Fruit fly (Drosophila melanogaster): ENCODE measurements around the gene ogre.

The ogre gene

dm6 chrX:6973340-6973739, 17.8 kb downstream of the ogre start, which contains the start of gene CG3040 (continued):
- TF ChIP-seq ase (GFP tag; IDR thresholded peaks at IDR 0.05), result no peak
- TF ChIP-seq wek (GFP tag; optimal IDR thresholded peaks at IDR 0.05), result no peak
- TF ChIP-seq CG15479 (GFP tag; optimal IDR thresholded peaks at IDR 0.05), result no peak
- no peak for TF ChIP-seq luna (GFP tag; optimal IDR thresholded peaks at IDR 0.05)
- TF ChIP-seq nom (GFP tag; optimal IDR thresholded peaks at IDR 0.05), result peak; percentile 9
- TF ChIP-seq Camta (GFP tag; optimal IDR thresholded peaks at IDR 0.05), result no peak
- no peak for TF ChIP-seq lov (optimal IDR thresholded peaks at IDR 0.05)
- TF ChIP-seq lov (GFP tag; IDR thresholded peaks at IDR 0.05), result no peak
- no peak for TF ChIP-seq CG11398 (GFP tag; optimal IDR thresholded peaks at IDR 0.05)
- no peak for TF ChIP-seq Oli (tag; optimal IDR thresholded peaks at IDR 0.05)
- TF ChIP-seq ranshi (GFP tag; IDR thresholded peaks at IDR 0.05), result no peak
- peak; percentile 18; the same call in 1 of the 2 replicates for TF ChIP-seq E2f1 (GFP tag; IDR thresholded peaks at IDR 0.05)
- TF ChIP-seq Scr (GFP tag; IDR thresholded peaks at IDR 0.05; ENCODE audit: partially characterized antibody), result no peak
- TF ChIP-seq toy (GFP tag; IDR thresholded peaks at IDR 0.05), result no peak
- TF ChIP-seq CG12659 (GFP tag; optimal IDR thresholded peaks at IDR 0.05), result peak; percentile 50
- TF ChIP-seq amos (GFP tag; IDR thresholded peaks at IDR 0.05; ENCODE audit: partially characterized antibody), result 0 out of 2 replicates have a peak, but pooled peaks have one; percentile 21
- peak; percentile 49 for TF ChIP-seq ftz-f1 (GFP tag; optimal IDR thresholded peaks at IDR 0.05)
- no peak for TF ChIP-seq CG10959 (GFP tag; IDR thresholded peaks at IDR 0.05)
- TF ChIP-seq HmgD (GFP tag; optimal IDR thresholded peaks at IDR 0.05), result peak; percentile 21
- TF ChIP-seq sug (tag; optimal IDR thresholded peaks at IDR 0.05), result peak; percentile 49
- TF ChIP-seq Sin3A (optimal IDR thresholded peaks at IDR 0.05), result no peak
- no peak for TF ChIP-seq hb (GFP tag; IDR thresholded peaks at IDR 0.05; ENCODE audit: partially characterized antibody)
- TF ChIP-seq stwl (tag; optimal IDR thresholded peaks at IDR 0.05), result peak; percentile 57
- TF ChIP-seq CG8944 (GFP tag; optimal IDR thresholded peaks at IDR 0.05), result peak; percentile 1
- TF ChIP-seq CG2678 (tag; optimal IDR thresholded peaks at IDR 0.05), result peak; percentile 39
- TF ChIP-seq rib (GFP tag; IDR thresholded peaks at IDR 0.05), result no peak
- TF ChIP-seq Hr51 (GFP tag; optimal IDR thresholded peaks at IDR 0.05), result peak; percentile 2 to 39
- no peak for TF ChIP-seq Bteb2 (GFP tag; optimal IDR thresholded peaks at IDR 0.05)
- no peak for TF ChIP-seq onecut (GFP tag; IDR thresholded peaks at IDR 0.05)
- no peak for TF ChIP-seq Gug (GFP tag; IDR thresholded peaks at IDR 0.05)
- peak in 1 of 2 experiments; percentile 36 for TF ChIP-seq bsh (GFP tag; optimal IDR thresholded peaks at IDR 0.05)
- TF ChIP-seq jigr1 (GFP tag; IDR thresholded peaks at IDR 0.05), result no peak
- no peak for TF ChIP-seq ems (GFP tag; optimal IDR thresholded peaks at IDR 0.05)
- no peak for TF ChIP-seq CG31224 (GFP tag; IDR thresholded peaks at IDR 0.05)
- no peak for TF ChIP-seq CG5180 (GFP tag; optimal IDR thresholded peaks at IDR 0.05)
- TF ChIP-seq odd (GFP tag; optimal IDR thresholded peaks at IDR 0.05), result no peak
- TF ChIP-seq nmo (GFP tag; optimal IDR thresholded peaks at IDR 0.05), result peak; percentile 41
- TF ChIP-seq Vsx1 (GFP tag; optimal IDR thresholded peaks at IDR 0.05), result no peak
- TF ChIP-seq vvl (GFP tag; IDR thresholded peaks at IDR 0.05), result peak; percentile 63
- TF ChIP-seq slou (GFP tag; optimal IDR thresholded peaks at IDR 0.05), result no peak
- TF ChIP-seq zf30C (GFP tag; optimal IDR thresholded peaks at IDR 0.05), result peak; percentile 96
- TF ChIP-seq bbx (GFP tag; IDR thresholded peaks at IDR 0.05; ENCODE audit: partially characterized antibody), result no peak
- peak; percentile 63 for TF ChIP-seq CG9797 (GFP tag; optimal IDR thresholded peaks at IDR 0.05)
- TF ChIP-seq kah (GFP tag; optimal IDR thresholded peaks at IDR 0.05), result no peak
- TF ChIP-seq hth (optimal IDR thresholded peaks at IDR 0.05), result no peak
- no peak for TF ChIP-seq Asciz (GFP tag; optimal IDR thresholded peaks at IDR 0.05)
- no peak for TF ChIP-seq dimm (GFP tag; IDR thresholded peaks at IDR 0.05)
- no peak for TF ChIP-seq Six4 (GFP tag; optimal IDR thresholded peaks at IDR 0.05)
- TF ChIP-seq cg (GFP tag; optimal IDR thresholded peaks at IDR 0.05), result no peak
- TF ChIP-seq D (optimal IDR thresholded peaks at IDR 0.05), result no peak
- no peak for TF ChIP-seq D (GFP tag; optimal IDR thresholded peaks at IDR 0.05)
- no peak for TF ChIP-seq shn (GFP tag; optimal IDR thresholded peaks at IDR 0.05)

Data from whole organism, embryonic.